Fruit fly (Drosophila melanogaster) whole organism, embryonic: ENCODE results near the gene CG32554.

ENCODE experiments used
- CG3065 ChIP-seq: fragments of 200-800 bp; sonication (Bioruptor generic); optimal IDR thresholded peaks from 2 replicates; lab custom pipeline; 2016; ENCODE audit warnings: missing biosample characterization, missing genetic modification characterization
- CG3163 ChIP-seq: fragments of 200-800 bp; sonication (Bioruptor generic); optimal IDR thresholded peaks from 3 replicates; lab custom pipeline; 2016; ENCODE audit warnings: missing biosample characterization, missing genetic modification characterization
- CG8388 ChIP-seq: fragments of 200-800 bp; sonication (Bioruptor generic); optimal IDR thresholded peaks from 2 replicates; lab custom pipeline; 2019; ENCODE audit warnings: missing biosample characterization, mild to moderate bottlenecking, missing genetic modification characterization, moderate library complexity
- chn ChIP-seq: fragments of 200-800 bp; sonication (Bioruptor generic); optimal IDR thresholded peaks from 2 replicates; lab custom pipeline; 2016; ENCODE audit warnings: missing biosample characterization, missing genetic modification characterization
- psq ChIP-seq: fragments of 200-800 bp; sonication (Bioruptor generic); optimal IDR thresholded peaks from 2 replicates; lab custom pipeline; 2017; ENCODE audit warnings: missing biosample characterization, missing genetic modification characterization
- pum ChIP-seq: fragments of 200-800 bp; sonication (Bioruptor generic); optimal IDR thresholded peaks from 2 replicates; lab custom pipeline; 2016; ENCODE audit warnings: missing biosample characterization, missing genetic modification characterization
- vfl ChIP-seq: fragments of 200-800 bp; sonication (Bioruptor generic); optimal IDR thresholded peaks from 2 replicates; lab custom pipeline; 2016; ENCODE audit warnings: missing biosample characterization, missing genetic modification characterization

DNA sequence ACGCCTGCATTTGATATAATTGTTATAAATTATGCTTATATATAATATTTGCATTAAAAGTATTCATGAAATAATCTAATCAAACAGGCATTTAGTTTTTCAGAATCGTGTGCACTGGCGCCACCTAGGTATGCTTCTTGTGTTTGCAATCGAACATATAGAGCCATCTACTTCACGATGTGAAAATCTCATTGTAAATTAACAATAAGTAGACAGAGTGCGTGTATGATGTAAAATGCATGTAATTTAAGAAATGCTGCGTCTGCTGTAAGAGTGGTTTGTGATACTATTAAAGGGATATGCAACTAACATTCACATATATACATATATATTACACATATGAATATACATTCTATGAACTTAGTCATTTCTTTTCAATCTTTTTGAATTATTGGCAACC lies 32.2 kb downstream of the CG32554 start:
- TF ChIP-seq chn (GFP tag; lab: Kevin White, UChicago) = no peak
- no peak for TF ChIP-seq psq (GFP tag; lab: Kevin White, UChicago)
- TF ChIP-seq CG8388 (GFP tag; lab: Kevin White, UChicago) = no peak
- no peak for TF ChIP-seq CG3163 (GFP tag; lab: Kevin White, UChicago)
- TF ChIP-seq CG3065 (GFP tag; lab: Kevin White, UChicago) = no peak
- no peak for TF ChIP-seq vfl (GFP tag; lab: Kevin White, UChicago)
- TF ChIP-seq pum (GFP tag; lab: Kevin White, UChicago) = no peak
